Worm (Caenorhabditis elegans): ENCODE measurements around the gene W04D12.1.

DNA sequence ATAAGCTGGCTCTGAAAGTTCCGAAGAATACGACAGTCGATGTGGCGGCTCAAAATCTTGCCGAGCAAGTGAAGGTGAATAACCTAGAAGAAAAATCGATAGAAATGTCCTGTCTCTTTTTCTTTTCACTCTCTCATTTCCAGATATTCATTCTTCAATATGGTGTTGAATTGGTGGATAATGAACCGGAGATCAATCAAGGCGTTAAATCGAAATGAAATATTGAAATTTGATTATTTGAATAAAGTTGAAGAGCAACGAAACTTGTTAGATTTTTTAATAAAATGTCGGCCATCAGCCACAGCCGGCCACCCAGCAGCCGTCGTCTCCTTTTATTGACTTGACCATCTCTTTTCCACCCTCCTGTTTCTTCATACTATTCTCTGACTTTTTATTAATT lies 30.0 kb upstream of the W04D12.1 start, which contains the start of gene R12B2.2:
- TF ChIP-seq dao-5 (tag; optimal IDR thresholded peaks at IDR 0.05) (no peak), him-1 (tag; optimal IDR thresholded peaks at IDR 0.05) (no peak)

Data from whole organism, L4/young adult.